Worm (Caenorhabditis elegans) whole organism, L4 larva: ENCODE results near the gene srw-10.
A peak's percentile ranks its signal among the peaks of the same experiment; 100 is the strongest.

Experiments
- D1046.2 ChIP-seq: fragments of 200-800 bp; sonication (Bioruptor generic); IDR thresholded peaks from 2 replicates; pipeline ENCODE4 v1.3.6; 2022; ENCODE audit warnings: missing genetic modification characterization, missing compliant biosample characterization
- F37D6.2 ChIP-seq: sonication (generic microtip); optimal IDR thresholded peaks from 2 replicates; lab custom pipeline; 2016; ENCODE audit warnings: mild to moderate bottlenecking, missing genetic modification characterization, missing compliant biosample characterization
- F44E2.7 ChIP-seq: fragments of 200-800 bp; sonication (Bioruptor generic); IDR thresholded peaks from 2 replicates; pipeline ENCODE4 v2.1.2; 2022; ENCODE audit warnings: missing genetic modification characterization, missing compliant biosample characterization
- F49E8.2 ChIP-seq: sonication (generic microtip); optimal IDR thresholded peaks from 2 replicates; lab custom pipeline; 2016; ENCODE audit warnings: missing compliant biosample characterization, mild to moderate bottlenecking, missing genetic modification characterization, borderline replicate concordance
- R02D3.7 ChIP-seq: fragments of 150-350 bp; sonication (generic microtip); optimal IDR thresholded peaks from 3 replicates; lab custom pipeline; 2014; ENCODE audit warnings: missing biosample characterization, missing genetic modification characterization
- aly-2 ChIP-seq: sonication (generic microtip); optimal IDR thresholded peaks from 2 replicates; lab custom pipeline; 2018; ENCODE audit warnings: missing biosample characterization, missing genetic modification characterization
- attf-4 ChIP-seq: sonication (generic microtip); optimal IDR thresholded peaks from 3 replicates; lab custom pipeline; 2017; ENCODE audit warnings: missing biosample characterization, missing genetic modification characterization
- ceh-32 ChIP-seq: sonication (generic microtip); optimal IDR thresholded peaks from 2 replicates; lab custom pipeline; 2016; ENCODE audit warnings: mild to moderate bottlenecking, missing genetic modification characterization, missing compliant biosample characterization; ENCODE audit not compliant: poor library complexity
- ceh-62 ChIP-seq: sonication (generic microtip); optimal IDR thresholded peaks from 2 replicates; lab custom pipeline; 2017; ENCODE audit warnings: missing biosample characterization, missing genetic modification characterization
- ces-1 ChIP-seq: fragments of 150-350 bp; sonication (generic microtip); optimal IDR thresholded peaks from 4 replicates; lab custom pipeline; 2014; ENCODE audit warnings: missing biosample characterization, missing genetic modification reagents, missing genetic modification characterization
- ctbp-1 ChIP-seq: fragments of 200-800 bp; sonication (Bioruptor generic); IDR thresholded peaks from 2 replicates; pipeline ENCODE4 v1.3.6; 2022; ENCODE audit warnings: missing genetic modification reagents, missing genetic modification characterization, missing compliant biosample characterization
- dmd-9 ChIP-seq: fragments of 200-800 bp; sonication (Bioruptor generic); IDR thresholded peaks from 2 replicates; pipeline ENCODE4 v1.3.6; 2022; ENCODE audit warnings: missing genetic modification reagents, missing genetic modification characterization, missing compliant biosample characterization
- duxl-1 ChIP-seq: sonication (generic microtip); optimal IDR thresholded peaks from 2 replicates; lab custom pipeline; 2016; ENCODE audit warnings: mild to moderate bottlenecking, missing genetic modification characterization, moderate library complexity, missing compliant biosample characterization; ENCODE audit not compliant: poor library complexity
- egl-43 ChIP-seq: fragments of 200-800 bp; sonication (Bioruptor generic); IDR thresholded peaks from 2 replicates; pipeline ENCODE4 v1.3.6; 2022; ENCODE audit warnings: missing genetic modification reagents, missing genetic modification characterization, missing compliant biosample characterization
- fkh-10 ChIP-seq: fragments of 150-350 bp; optimal IDR thresholded peaks from 2 replicates; lab custom pipeline; 2014; ENCODE audit warnings: missing biosample characterization, missing genetic modification reagents, missing genetic modification characterization
- lin-29 ChIP-seq: fragments of 200-800 bp; sonication (Bioruptor generic); IDR thresholded peaks from 2 replicates; pipeline ENCODE4 v1.3.6; 2022; ENCODE audit warnings: missing genetic modification reagents, missing genetic modification characterization, missing compliant biosample characterization
- lir-3 ChIP-seq: sonication (generic microtip); optimal IDR thresholded peaks from 2 replicates; lab custom pipeline; 2016; ENCODE audit warnings: mild to moderate bottlenecking, missing genetic modification characterization, missing compliant biosample characterization
- madf-5 ChIP-seq, 2 experiments: fragments of 200-800 bp; sonication (Bioruptor generic); IDR thresholded peaks; 2 replicates each; pipeline ENCODE4 v1.3.6; 2022; ENCODE audit warnings: missing compliant biosample characterization in 2 of 2, missing genetic modification characterization in 2 of 2
- mdl-1 ChIP-seq, 2 experiments: fragments of 150-350 bp in 1 of 2; sonication (generic microtip) in 1 of 2; optimal IDR thresholded peaks; 2 replicates each; lab custom pipeline; 2014 to 2017; ENCODE audit warnings: missing biosample characterization in 2 of 2, missing genetic modification characterization in 2 of 2
- mxl-3 ChIP-seq: fragments of 200-800 bp; sonication (Bioruptor generic); optimal IDR thresholded peaks from 2 replicates; lab custom pipeline; 2018; ENCODE audit warnings: mild to moderate bottlenecking, missing genetic modification characterization, missing compliant biosample characterization
- nhr-111 ChIP-seq: fragments of 200-800 bp; sonication (Bioruptor generic); optimal IDR thresholded peaks from 2 replicates; lab custom pipeline; 2018; ENCODE audit warnings: mild to moderate bottlenecking, missing genetic modification characterization, missing compliant biosample characterization
- nhr-237 ChIP-seq: sonication (generic microtip); optimal IDR thresholded peaks from 2 replicates; lab custom pipeline; 2017; ENCODE audit warnings: missing biosample characterization, missing genetic modification characterization
- nhr-28 ChIP-seq: fragments of 150-350 bp; optimal IDR thresholded peaks from 2 replicates; lab custom pipeline; 2014; ENCODE audit warnings: missing biosample characterization, missing genetic modification characterization
- nhr-76 ChIP-seq: fragments of 150-350 bp; optimal IDR thresholded peaks from 2 replicates; lab custom pipeline; 2014; ENCODE audit warnings: missing biosample characterization, missing genetic modification characterization
- php-3 ChIP-seq: fragments of 200-800 bp; sonication (Bioruptor generic); IDR thresholded peaks from 2 replicates; pipeline ENCODE4 v1.3.6; 2022; ENCODE audit warnings: missing genetic modification reagents, missing genetic modification characterization, missing compliant biosample characterization
- set-16 ChIP-seq: fragments of 200-800 bp; sonication (Bioruptor generic); IDR thresholded peaks from 2 replicates; pipeline ENCODE4 v1.3.6; 2022; ENCODE audit warnings: missing genetic modification reagents, missing genetic modification characterization, missing compliant biosample characterization
- spr-1 ChIP-seq: sonication (generic microtip); optimal IDR thresholded peaks from 2 replicates; lab custom pipeline; 2016; ENCODE audit warnings: mild to moderate bottlenecking, missing genetic modification characterization, missing compliant biosample characterization
- tra-1 ChIP-seq: fragments of 200-800 bp; sonication (Bioruptor generic); IDR thresholded peaks from 2 replicates; pipeline ENCODE4 v1.3.6; 2022; ENCODE audit warnings: missing genetic modification reagents, missing genetic modification characterization, missing compliant biosample characterization
- unc-39 ChIP-seq: sonication (generic microtip); optimal IDR thresholded peaks from 2 replicates; lab custom pipeline; 2017; ENCODE audit warnings: missing biosample characterization, missing genetic modification characterization
- unc-62 ChIP-seq, 3 experiments: fragments of 150-350 bp in 1 of 3; sonication (generic microtip); optimal IDR thresholded peaks in 2 of 3; peaks in 1 of 3; 1 replicate in 1 of 3; 2 replicates in 2 of 3; lab custom pipeline; 2014 to 2017; ENCODE audit warnings: missing biosample characterization in 3 of 3, missing genetic modification characterization in 3 of 3, missing genetic modification reagents in 3 of 3, missing genotype in 1 of 3
- zag-1 ChIP-seq: fragments of 150-350 bp; optimal IDR thresholded peaks from 2 replicates; lab custom pipeline; 2014; ENCODE audit warnings: missing biosample characterization, missing genetic modification characterization
- zfp-2 ChIP-seq: sonication (generic microtip); optimal IDR thresholded peaks from 2 replicates; lab custom pipeline; 2016; ENCODE audit warnings: mild to moderate bottlenecking, missing genetic modification characterization, missing compliant biosample characterization
- zfp-3 ChIP-seq: fragments of 200-800 bp; sonication (Bioruptor generic); conservative IDR thresholded peaks from 2 replicates; pipeline ENCODE4 v1.3.6; 2022; ENCODE audit warnings: missing genetic modification reagents, missing genetic modification characterization, missing compliant biosample characterization
- zip-11 ChIP-seq: fragments of 200-800 bp; sonication (Bioruptor generic); IDR thresholded peaks from 2 replicates; pipeline ENCODE4 v1.3.6; 2022; ENCODE audit warnings: missing genetic modification characterization, missing compliant biosample characterization
- ztf-11 ChIP-seq: fragments of 150-350 bp; optimal IDR thresholded peaks from 2 replicates; lab custom pipeline; 2014; ENCODE audit warnings: missing biosample characterization, missing genetic modification characterization
- ztf-7 ChIP-seq: fragments of 150-350 bp; optimal IDR thresholded peaks from 2 replicates; lab custom pipeline; 2014; ENCODE audit warnings: missing biosample characterization, missing genetic modification characterization

The srw-10 gene

DNA sequence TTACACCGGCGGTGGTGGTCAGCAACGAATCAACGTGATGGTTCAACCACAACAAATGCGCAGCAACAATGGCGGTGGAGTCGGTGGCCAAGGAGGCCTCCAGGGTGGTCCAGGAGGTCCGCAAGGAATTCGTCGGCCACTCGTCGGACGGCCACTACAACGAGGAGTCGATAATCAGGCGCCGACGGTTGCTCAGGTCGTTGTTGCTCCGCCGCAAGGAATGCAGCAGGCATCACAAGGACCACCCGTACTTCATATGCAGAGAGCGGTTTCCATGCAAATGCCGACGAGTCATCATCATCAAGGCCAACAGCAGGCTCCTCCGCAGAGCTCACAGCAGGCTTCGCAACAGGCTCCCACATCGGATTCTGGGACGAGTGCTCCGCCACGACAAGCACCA is 11.6 kb upstream of the srw-10 start:
- TF ChIP-seq unc-62 (GFP tag; optimal IDR thresholded peaks at IDR 0.05 in 1 of 2; lab: Kevin White, UChicago) (no peak), unc-62 (tag; optimal IDR thresholded peaks at IDR 0.05; lab: Kevin White, UChicago) (no peak), zfp-2 (tag; lab: Kevin White, UChicago) (no peak), php-3 (GFP tag; lab: Robert Waterston, UW) (0 out of 2 replicates have a peak, but pooled peaks have one; percentile 21), set-16 (GFP tag; lab: Robert Waterston, UW) (peak; percentile 88)
- TF ChIP-seq, all 104 proteins: peak for 2

DNA sequence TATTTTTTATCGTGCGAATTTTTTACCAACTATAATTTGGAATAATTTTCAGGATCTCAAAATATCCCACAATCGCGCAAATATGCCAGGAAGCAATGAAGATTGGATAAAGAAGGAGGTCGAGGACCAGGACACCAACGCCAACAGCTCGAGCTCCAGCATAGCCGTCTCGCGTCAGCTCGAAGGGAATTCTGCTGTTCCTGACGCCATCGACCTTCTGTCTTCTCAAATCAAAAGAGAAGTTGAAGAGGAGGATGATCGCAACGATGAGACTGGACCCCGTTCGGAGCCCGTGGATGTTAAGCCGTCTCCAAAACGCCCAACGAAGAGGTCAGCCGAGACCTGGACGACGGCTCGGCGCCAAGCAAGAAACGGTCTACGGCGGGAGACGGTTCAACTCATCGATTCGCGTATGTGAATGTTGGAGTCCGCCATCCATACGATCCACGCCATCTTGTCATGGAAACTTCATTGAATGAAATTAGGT is 8.7 kb upstream of the srw-10 start, which contains the start of gene Y111B2A.21:
TSS of gene Y111B2A.21 (plus strand) at position 51 of the 487 bp plus-strand sequence.
- peak; percentile 60; the same call in 1 of the 2 replicates for TF ChIP-seq set-16 (GFP tag; lab: Robert Waterston, UW)
- TF ChIP-seq D1046.2 (GFP tag; lab: Robert Waterston, UW) = no peak
- no peak for TF ChIP-seq lir-3 (tag; lab: Kevin White, UChicago)
- no peak for TF ChIP-seq spr-1 (tag; lab: Kevin White, UChicago)

DNA sequence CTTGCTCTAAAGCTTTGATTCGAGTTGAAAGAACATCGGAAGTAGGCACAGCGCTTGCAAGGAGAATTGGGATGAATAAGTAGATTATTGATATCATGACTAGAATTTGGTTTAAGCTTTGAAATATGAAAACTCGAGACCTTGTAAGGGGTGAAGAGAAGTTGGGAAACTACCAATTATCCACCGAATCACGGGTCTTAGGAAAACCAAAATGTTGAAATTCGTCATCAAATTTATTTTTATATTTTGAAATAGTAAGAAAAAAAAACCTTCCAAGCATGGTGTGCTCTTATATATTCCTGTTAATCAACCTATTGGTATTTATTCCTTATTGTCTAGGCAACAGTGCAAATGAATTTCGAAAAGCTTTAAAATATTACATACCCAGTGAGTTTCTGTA is 4.3 kb upstream of the srw-10 start, which contains the start of the genes irld-60 and irld-20:
TSS of gene irld-60 (minus strand) at position 101 of the 400 bp plus-strand sequence.
TSS of gene irld-20 (plus strand) at position 279 of the 400 bp plus-strand sequence.
- TF ChIP-seq R02D3.7 (tag; lab: Kevin White, UChicago) (no peak), F44E2.7 (GFP tag; lab: Robert Waterston, UW) (no peak), ces-1 (GFP tag; lab: Kevin White, UChicago) (no peak), ceh-62 (no peak), F49E8.2 (tag; lab: Kevin White, UChicago) (no peak), ztf-7 (tag; lab: Kevin White, UChicago) (no peak), ceh-32 (no peak), fkh-10 (GFP tag; lab: Kevin White, UChicago) (no peak), mdl-1 (tag; optimal IDR thresholded peaks at IDR 0.05; lab: Kevin White, UChicago) (no peak), madf-5 (GFP tag; IDR thresholded peaks at IDR 0.05; lab: Robert Waterston, UW) (no peak), tra-1 (no peak), nhr-237 (tag; lab: Kevin White, UChicago) (no peak), duxl-1 (tag; lab: Kevin White, UChicago) (no peak), aly-2 (tag; lab: Kevin White, UChicago) (no peak)
- TF ChIP-seq, all 104 proteins: peak for 0

DNA sequence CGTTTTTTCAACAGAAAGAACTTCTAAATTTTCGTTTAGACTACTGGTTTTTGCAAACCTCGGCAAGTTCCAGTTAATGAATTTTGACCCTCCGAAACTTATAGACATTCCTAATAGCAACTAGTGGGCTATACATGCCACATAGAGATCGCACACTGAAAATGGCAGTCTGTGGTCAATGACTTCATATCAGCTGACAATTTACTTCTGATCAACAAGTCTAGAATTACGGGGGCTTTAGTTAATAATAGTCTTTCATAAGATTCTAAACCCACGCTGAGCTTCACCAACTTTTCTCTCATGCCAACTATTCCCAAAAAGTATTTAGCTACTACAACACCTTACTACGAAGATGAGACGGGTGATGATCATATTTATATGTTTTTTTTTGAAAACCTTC is 2.2 kb downstream of the srw-10 start, which contains the start of gene srw-9:
TSS of gene srw-9 (plus strand) at position 301 of the 400 bp plus-strand sequence.
- TF ChIP-seq zfp-3 (GFP tag; lab: Robert Waterston, UW) (no peak), F37D6.2 (tag; lab: Kevin White, UChicago) (no peak), mxl-3 (no peak), lin-29 (GFP tag; lab: Robert Waterston, UW) (no peak), ztf-11 (tag; lab: Kevin White, UChicago) (no peak), nhr-76 (tag; lab: Kevin White, UChicago) (no peak), egl-43 (GFP tag; lab: Robert Waterston, UW) (no peak), zag-1 (tag; lab: Kevin White, UChicago) (no peak), nhr-111 (no peak), zip-11 (GFP tag; lab: Robert Waterston, UW) (no peak), mdl-1 (tag; optimal IDR thresholded peaks at IDR 0.05; lab: Kevin White, UChicago) (no peak), attf-4 (tag; lab: Kevin White, UChicago) (no peak), unc-39 (no peak), ctbp-1 (no peak), lir-3 (tag; lab: Kevin White, UChicago) (no peak), nhr-28 (no peak), dmd-9 (GFP tag; lab: Robert Waterston, UW) (no peak), ceh-62 (no peak), tra-1 (no peak)
- TF ChIP-seq, all 104 proteins: peak for 0
